Fruit fly (Drosophila melanogaster) ovary, adult (tissue): ENCODE data around the gene Hex-A.

Experiments used
- CG17801 ChIP-seq: fragments of 200-800 bp; optimal IDR thresholded peaks from 2 replicates; lab custom pipeline; 2019; ENCODE audit warnings: missing biosample characterization, mild to moderate bottlenecking, missing genetic modification characterization, moderate library complexity; ENCODE audit not compliant: partially characterized antibody

Hex-A gene

DNA sequence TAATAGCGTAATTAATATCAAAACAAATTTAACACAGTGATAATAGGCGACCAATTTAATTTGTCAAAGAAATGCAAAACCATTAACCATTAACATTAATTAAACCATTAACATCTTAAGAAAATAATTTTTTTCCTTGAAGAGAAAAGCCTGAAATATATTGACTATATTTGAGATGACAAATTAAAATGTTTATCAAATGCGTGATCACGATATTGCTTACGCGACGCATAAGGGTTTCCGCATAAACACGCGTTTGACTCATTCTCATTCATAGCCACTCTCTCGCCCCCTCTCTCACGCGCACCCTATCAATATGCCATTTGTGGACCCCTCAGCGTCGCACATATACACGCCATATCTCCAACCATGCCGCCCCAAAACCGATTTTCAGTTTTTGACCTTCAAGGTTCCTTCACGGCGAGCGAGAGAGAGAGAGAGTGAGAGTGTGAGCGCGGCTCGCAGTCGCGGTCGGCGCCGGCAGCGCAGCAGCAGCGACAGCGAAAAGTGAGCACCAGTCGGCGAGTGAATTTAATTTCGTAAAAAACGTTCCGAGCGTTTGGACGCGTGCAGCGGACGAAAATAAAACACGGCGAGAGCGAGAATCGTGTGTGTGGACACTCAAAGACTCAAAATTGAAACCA lies at the start of gene Hex-A:
TSS of gene Hex-A (plus strand) at position 317 of the 644 bp plus-strand sequence.
- TF ChIP-seq CG17801 (GFP tag; lab: Kevin White, UChicago) = peak; percentile 100

dm6 chrX:9544457-9544856 lies 41.0 kb upstream of the Hex-A start:
- no peak for TF ChIP-seq CG17801 (GFP tag; lab: Kevin White, UChicago)

dm6 chrX:9550565-9551145 lies 34.8 kb upstream of the Hex-A start, which contains the start of gene CG32700:
CG32700 (minus strand) TSS chrX:9550838.
- TF ChIP-seq CG17801 (GFP tag; lab: Kevin White, UChicago) = no peak

DNA sequence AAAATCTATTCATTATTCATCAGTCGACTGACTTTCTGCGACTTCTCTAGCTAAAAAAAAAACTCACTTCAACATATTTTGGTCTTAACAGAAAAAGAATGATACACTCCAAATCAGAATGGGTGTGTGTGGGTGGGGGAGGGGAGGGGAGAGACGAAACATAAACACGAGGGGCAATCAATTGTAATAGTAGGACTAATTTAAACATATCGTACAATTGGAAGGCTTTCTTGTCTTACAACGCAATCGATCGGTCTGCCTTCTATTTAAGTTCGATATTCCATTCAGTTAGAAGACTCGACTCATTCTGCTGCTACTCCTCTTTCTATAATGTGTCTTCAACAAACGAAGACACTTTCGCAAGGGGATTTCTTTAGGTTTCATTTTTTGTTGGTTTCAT lies 34.3 kb upstream of the Hex-A start:
- no peak for TF ChIP-seq CG17801 (GFP tag; lab: Kevin White, UChicago)

dm6 chrX:9553545-9554320 lies 31.7 kb upstream of the Hex-A start:
- TF ChIP-seq CG17801 (GFP tag; lab: Kevin White, UChicago) = peak; percentile 94

DNA sequence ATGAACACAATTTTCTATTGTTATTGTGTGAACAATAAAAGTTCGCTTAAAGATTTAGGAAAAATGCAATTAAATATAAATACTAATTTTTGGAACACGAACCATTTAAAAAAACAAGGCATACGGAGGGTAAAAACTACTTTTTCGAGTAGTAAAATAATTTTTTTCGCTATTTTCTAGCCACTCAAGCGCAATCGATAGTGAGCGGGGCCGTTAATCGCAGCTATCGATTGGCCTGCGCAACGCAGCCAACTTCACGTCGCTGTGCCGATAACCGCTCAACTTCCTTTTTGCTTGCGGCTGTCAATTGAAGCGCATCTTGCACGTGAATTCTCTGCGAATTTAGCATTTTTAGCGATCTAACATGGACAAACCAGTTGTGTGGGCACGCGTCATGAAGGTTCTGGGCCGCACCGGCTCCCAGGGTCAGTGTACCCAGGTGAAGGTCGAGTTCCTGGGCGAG lies 31.1 kb upstream of the Hex-A start, which contains the start of gene RpS28b:
TSS of gene RpS28b (plus strand) at position 278 of the 463 bp plus-strand sequence.
- peak; percentile 80 for TF ChIP-seq CG17801 (GFP tag; lab: Kevin White, UChicago)

DNA sequence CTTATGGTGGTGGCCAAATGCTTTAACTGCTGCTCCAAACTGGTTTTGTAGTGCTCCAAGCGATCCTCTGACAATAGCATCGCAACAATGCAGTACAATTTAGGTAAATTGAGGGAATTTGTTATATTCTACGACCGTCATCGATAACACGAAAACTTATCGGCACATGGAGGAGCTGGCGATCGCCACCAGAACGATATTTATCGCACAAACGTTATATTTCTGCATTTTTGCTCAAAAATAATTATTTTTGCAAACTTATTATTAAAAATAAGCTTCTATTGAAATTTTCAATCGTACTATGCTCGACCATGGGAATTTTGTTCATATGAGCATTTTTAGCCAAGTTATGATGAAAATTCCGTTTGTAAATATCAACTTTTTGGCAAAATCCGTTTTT lies 29.1 kb upstream of the Hex-A start, which contains the start of gene CG15317:
TSS of gene CG15317 (minus strand) at position 148 of the 400 bp plus-strand sequence.
- no peak for TF ChIP-seq CG17801 (GFP tag; lab: Kevin White, UChicago)

- no peak for TF ChIP-seq CG17801 (GFP tag; lab: Kevin White, UChicago)
Measured at dm6 chrX:9571208-9571607, 14.3 kb upstream of the Hex-A start, which contains the start of gene Cubn. Cubn (minus strand) TSS chrX:9571308.

- no peak for TF ChIP-seq CG17801 (GFP tag; lab: Kevin White, UChicago)
Measured at dm6 chrX:9576147-9576503, 9.3 kb upstream of the Hex-A start, which contains the start of gene CG42395. CG42395 (minus strand) TSS chrX:9576247.

- no peak for TF ChIP-seq CG17801 (GFP tag; lab: Kevin White, UChicago)
Measured at dm6 chrX:9576504-9577337, 8.8 kb upstream of the Hex-A start.

dm6 chrX:9577338-9577644 lies 8.2 kb upstream of the Hex-A start:
- TF ChIP-seq CG17801 (GFP tag; lab: Kevin White, UChicago) = no peak

- no peak for TF ChIP-seq CG17801 (GFP tag; lab: Kevin White, UChicago)
Measured at dm6 chrX:9578014-9578413, 7.5 kb upstream of the Hex-A start.

dm6 chrX:9578696-9579509 lies 6.6 kb upstream of the Hex-A start:
- TF ChIP-seq CG17801 (GFP tag; lab: Kevin White, UChicago) = peak; percentile 95
